Fruit fly (Drosophila melanogaster) whole organism, embryonic: Measurements from ENCODE around the gene Ror.

ENCODE experiments used
- CG10209 ChIP-seq: fragments of 200-800 bp; sonication (Bioruptor generic); optimal IDR thresholded peaks from 3 replicates; lab custom pipeline; 2017; ENCODE audit warnings: missing biosample characterization, mild to moderate bottlenecking, missing genetic modification characterization, missing genetic modification reagents
- CG11560 ChIP-seq: fragments of 200-800 bp; sonication (Bioruptor generic); IDR thresholded peaks from 3 replicates; pipeline ENCODE4 v1.3.6; 2022; ENCODE audit warnings: missing biosample characterization, missing genetic modification characterization
- CG12391 ChIP-seq: fragments of 200-800 bp; sonication (Bioruptor generic); optimal IDR thresholded peaks from 3 replicates; lab custom pipeline; 2018; ENCODE audit warnings: missing biosample characterization, mild to moderate bottlenecking, missing genetic modification characterization, moderate library complexity
- CG16813 ChIP-seq: fragments of 200-800 bp; sonication (Bioruptor generic); IDR thresholded peaks from 3 replicates; pipeline ENCODE4 v1.3.6; 2022; ENCODE audit warnings: missing biosample characterization, missing genetic modification characterization; ENCODE audit not compliant: partially characterized antibody
- CG17568 ChIP-seq: fragments of 200-800 bp; sonication (Bioruptor generic); optimal IDR thresholded peaks from 2 replicates; lab custom pipeline; 2018; ENCODE audit warnings: missing biosample characterization, mild to moderate bottlenecking, missing genetic modification characterization, moderate library complexity
- CG18599 ChIP-seq: fragments of 200-800 bp; sonication (Bioruptor generic); optimal IDR thresholded peaks from 3 replicates; lab custom pipeline; 2017; ENCODE audit warnings: missing biosample characterization, missing genetic modification characterization, mild to moderate bottlenecking, moderate library complexity, missing genetic modification reagents
- CG30403 ChIP-seq: fragments of 200-800 bp; sonication (Bioruptor generic); optimal IDR thresholded peaks from 3 replicates; lab custom pipeline; 2016; ENCODE audit warnings: missing biosample characterization, missing genetic modification characterization
- CG31441 ChIP-seq: fragments of 200-800 bp; sonication (Bioruptor generic); IDR thresholded peaks from 2 replicates; pipeline ENCODE4 v1.3.6; 2022; ENCODE audit warnings: missing biosample characterization, missing genetic modification characterization
- CG3726 ChIP-seq: fragments of 200-800 bp; sonication (Bioruptor generic); IDR thresholded peaks from 3 replicates; pipeline ENCODE4, ENCODE4 v1.3.6; 2022; ENCODE audit warnings: missing biosample characterization, missing genetic modification characterization
- CG3838 ChIP-seq: fragments of 200-800 bp; sonication (Bioruptor generic); optimal IDR thresholded peaks from 3 replicates; lab custom pipeline; 2016; ENCODE audit warnings: missing biosample characterization, missing genetic modification characterization
- CG4404 ChIP-seq: fragments of 200-800 bp; sonication (Bioruptor generic); IDR thresholded peaks from 2 replicates; pipeline ENCODE4 v1.3.6; 2022; ENCODE audit warnings: missing biosample characterization, missing genetic modification characterization
- CG4617 ChIP-seq: fragments of 200-800 bp; sonication (Bioruptor generic); optimal IDR thresholded peaks from 3 replicates; lab custom pipeline; 2016; ENCODE audit warnings: missing biosample characterization, missing genetic modification characterization, borderline replicate concordance
- CG5180 ChIP-seq: fragments of 200-800 bp; sonication (Bioruptor generic); optimal IDR thresholded peaks from 3 replicates; lab custom pipeline; 2017; ENCODE audit warnings: missing biosample characterization, missing genetic modification characterization, mild to moderate bottlenecking, moderate library complexity, missing genetic modification reagents
- CG5245 ChIP-seq: fragments of 200-800 bp; sonication (Bioruptor generic); optimal IDR thresholded peaks from 3 replicates; lab custom pipeline; 2016; ENCODE audit warnings: missing biosample characterization, missing genetic modification characterization
- CG7357 ChIP-seq: fragments of 200-800 bp; sonication (Bioruptor generic); IDR thresholded peaks from 3 replicates; pipeline ENCODE4 v1.3.6; 2022; ENCODE audit warnings: missing biosample characterization, missing genetic modification characterization
- Dbx ChIP-seq: fragments of 200-800 bp; sonication (Bioruptor generic); IDR thresholded peaks from 3 replicates; pipeline ENCODE4 v1.3.6; 2022; ENCODE audit warnings: missing biosample characterization, missing genetic modification characterization
- Doc2 ChIP-seq: fragments of 200-800 bp; sonication (Bioruptor generic); IDR thresholded peaks from 2 replicates; pipeline ENCODE4 v1.3.6; 2022; ENCODE audit warnings: missing biosample characterization, missing genetic modification characterization
- ERR ChIP-seq: fragments of 200-800 bp; sonication (Bioruptor generic); optimal IDR thresholded peaks from 2 replicates; lab custom pipeline; 2016; ENCODE audit warnings: missing biosample characterization, missing genetic modification characterization
- Eip74EF ChIP-seq, 2 experiments: fragments of 200-800 bp in 1 of 2; fragments of >200 bp in 1 of 2; sonication (Bioruptor generic) in 1 of 2; optimal IDR thresholded peaks; 2 replicates each; lab custom pipeline; 2017 to 2019; ENCODE audit warnings: missing biosample characterization in 2 of 2, missing genetic modification characterization in 2 of 2, mild to moderate bottlenecking in 1 of 2, moderate library complexity in 1 of 2
- HLH54F ChIP-seq: fragments of 200-800 bp; sonication (Bioruptor generic); optimal IDR thresholded peaks from 3 replicates; lab custom pipeline; 2016; ENCODE audit warnings: missing biosample characterization, missing genetic modification characterization
- Hr78 ChIP-seq, 2 experiments: fragments of 200-800 bp in 1 of 2; fragments of >200 bp in 1 of 2; sonication (Bioruptor generic) in 1 of 2; optimal IDR thresholded peaks; 2 replicates each; lab custom pipeline; 2017 to 2019; ENCODE audit warnings: missing biosample characterization in 2 of 2, missing genetic modification characterization in 2 of 2, mild to moderate bottlenecking in 1 of 2, moderate library complexity in 1 of 2
- Ptx1 ChIP-seq: fragments of 200-800 bp; sonication (Bioruptor generic); IDR thresholded peaks from 2 replicates; pipeline ENCODE4 v1.3.6; 2022; ENCODE audit warnings: missing biosample characterization, missing genetic modification characterization
- Side ChIP-seq: fragments of 200-800 bp; sonication (Bioruptor generic); optimal IDR thresholded peaks from 2 replicates; lab custom pipeline; 2016; ENCODE audit warnings: missing biosample characterization, missing genetic modification characterization
- Ssrp ChIP-seq: fragments of 200-800 bp; sonication (Bioruptor generic); optimal IDR thresholded peaks from 2 replicates; lab custom pipeline; 2018; ENCODE audit warnings: missing biosample characterization, mild to moderate bottlenecking, missing genetic modification characterization, moderate library complexity
- ara ChIP-seq: fragments of 200-800 bp; sonication (Bioruptor generic); IDR thresholded peaks from 2 replicates; pipeline ENCODE4 v1.3.6; 2022; ENCODE audit warnings: missing biosample characterization, missing genetic modification characterization
- az2 ChIP-seq: fragments of 200-800 bp; sonication (Bioruptor generic); optimal IDR thresholded peaks from 3 replicates; lab custom pipeline; 2016; ENCODE audit warnings: missing biosample characterization, missing genetic modification characterization
- bbx ChIP-seq: fragments of 200-800 bp; sonication (Bioruptor generic); IDR thresholded peaks from 2 replicates; pipeline ENCODE4 v1.3.6; 2022; ENCODE audit warnings: missing biosample characterization, missing genetic modification characterization; ENCODE audit not compliant: partially characterized antibody
- br ChIP-seq: fragments of >200 bp; optimal IDR thresholded peaks from 2 replicates; lab custom pipeline; 2017
- btn ChIP-seq: fragments of 200-800 bp; sonication (Bioruptor generic); optimal IDR thresholded peaks from 2 replicates; lab custom pipeline; 2016; ENCODE audit warnings: missing biosample characterization, missing genetic modification characterization
- caup ChIP-seq: fragments of 200-800 bp; sonication (Bioruptor generic); optimal IDR thresholded peaks from 3 replicates; lab custom pipeline; 2017; ENCODE audit warnings: missing biosample characterization, mild to moderate bottlenecking, missing genetic modification characterization, moderate library complexity; ENCODE audit not compliant: severe bottlenecking
- da ChIP-seq: fragments of 200-800 bp; sonication (Bioruptor generic); optimal IDR thresholded peaks from 2 replicates; lab custom pipeline; 2016; ENCODE audit warnings: missing biosample characterization, missing genetic modification characterization
- dati ChIP-seq: fragments of 200-800 bp; sonication (Bioruptor generic); IDR thresholded peaks from 2 replicates; pipeline ENCODE4 v1.3.6; 2022; ENCODE audit warnings: missing biosample characterization, missing genetic modification characterization
- eve ChIP-seq, 2 experiments: fragments of >200 bp; optimal IDR thresholded peaks; 2 replicates each; lab custom pipeline; 2017; ENCODE audit warnings: missing biosample characterization in 2 of 2, missing genetic modification characterization in 2 of 2
- eyg ChIP-seq: fragments of 200-800 bp; sonication (Bioruptor generic); optimal IDR thresholded peaks from 3 replicates; lab custom pipeline; 2016; ENCODE audit warnings: missing biosample characterization, missing genetic modification characterization
- fd96Cb ChIP-seq: fragments of 200-800 bp; sonication (Bioruptor generic); optimal IDR thresholded peaks from 2 replicates; lab custom pipeline; 2018; ENCODE audit warnings: missing biosample characterization, mild to moderate bottlenecking, missing genetic modification characterization, moderate library complexity
- gsb ChIP-seq: fragments of 200-800 bp; sonication (Bioruptor generic); IDR thresholded peaks from 2 replicates; pipeline ENCODE4 v1.3.6; 2022; ENCODE audit warnings: missing biosample characterization, missing genetic modification characterization
- kay ChIP-seq: fragments of 200-800 bp; sonication (Bioruptor generic); optimal IDR thresholded peaks from 2 replicates; lab custom pipeline; 2016; ENCODE audit warnings: missing biosample characterization, missing genetic modification characterization
- lola ChIP-seq, 3 experiments: fragments of >200 bp in 2 of 3; fragments of 200-800 bp in 1 of 3; sonication (Bioruptor generic) in 1 of 3; optimal IDR thresholded peaks; 2 replicates each; lab custom pipeline; 2017 to 2019; ENCODE audit warnings: missing biosample characterization in 3 of 3, missing genetic modification characterization in 3 of 3, mild to moderate bottlenecking in 1 of 3, moderate library complexity in 1 of 3
- p53 ChIP-seq: fragments of 200-800 bp; sonication (Bioruptor generic); optimal IDR thresholded peaks from 2 replicates; lab custom pipeline; 2016; ENCODE audit warnings: missing biosample characterization, missing genetic modification characterization
- pb ChIP-seq: fragments of 200-800 bp; sonication (Bioruptor generic); optimal IDR thresholded peaks from 3 replicates; lab custom pipeline; 2016; ENCODE audit warnings: missing biosample characterization, missing genetic modification characterization
- pho ChIP-seq: fragments of 200-800 bp; sonication (Bioruptor generic); optimal IDR thresholded peaks from 2 replicates; lab custom pipeline; 2016; ENCODE audit warnings: missing biosample characterization, missing genetic modification characterization
- pum ChIP-seq: fragments of 200-800 bp; sonication (Bioruptor generic); optimal IDR thresholded peaks from 2 replicates; lab custom pipeline; 2016; ENCODE audit warnings: missing biosample characterization, missing genetic modification characterization
- pzg ChIP-seq: fragments of 200-800 bp; sonication (Bioruptor generic); optimal IDR thresholded peaks from 3 replicates; lab custom pipeline; 2018; ENCODE audit warnings: missing biosample characterization, mild to moderate bottlenecking, missing genetic modification characterization, moderate library complexity
- ro ChIP-seq: fragments of 200-800 bp; sonication (Bioruptor generic); IDR thresholded peaks from 2 replicates; pipeline ENCODE4 v1.3.6; 2022; ENCODE audit warnings: missing biosample characterization, missing genetic modification characterization
- sc ChIP-seq, 3 experiments: fragments of >200 bp in 2 of 3; fragments of 200-800 bp in 1 of 3; sonication (Bioruptor generic) in 1 of 3; optimal IDR thresholded peaks; 2 replicates in 2 of 3; 3 replicates in 1 of 3; lab custom pipeline; 2017; ENCODE audit warnings: mild to moderate bottlenecking in 1 of 3, missing biosample characterization in 1 of 3, missing genetic modification characterization in 1 of 3, missing genetic modification reagents in 1 of 3
- sna ChIP-seq: fragments of 200-800 bp; sonication (Bioruptor generic); IDR thresholded peaks from 2 replicates; pipeline ENCODE4 v1.3.6; 2022; ENCODE audit warnings: missing biosample characterization, missing genetic modification characterization; ENCODE audit not compliant: partially characterized antibody
- sqz ChIP-seq: fragments of 200-800 bp; sonication (Bioruptor generic); optimal IDR thresholded peaks from 3 replicates; lab custom pipeline; 2018; ENCODE audit warnings: missing biosample characterization, mild to moderate bottlenecking, missing genetic modification characterization
- vnd ChIP-seq: fragments of 200-800 bp; sonication (Bioruptor generic); IDR thresholded peaks from 3 replicates; pipeline ENCODE4 v1.3.6; 2022; ENCODE audit warnings: missing biosample characterization, missing genetic modification characterization; ENCODE audit not compliant: partially characterized antibody
- z ChIP-seq: fragments of 200-800 bp; sonication (Bioruptor generic); IDR thresholded peaks from 3 replicates; pipeline ENCODE4 v1.3.6; 2022; ENCODE audit warnings: missing biosample characterization, missing genetic modification characterization

Ror gene

DNA sequence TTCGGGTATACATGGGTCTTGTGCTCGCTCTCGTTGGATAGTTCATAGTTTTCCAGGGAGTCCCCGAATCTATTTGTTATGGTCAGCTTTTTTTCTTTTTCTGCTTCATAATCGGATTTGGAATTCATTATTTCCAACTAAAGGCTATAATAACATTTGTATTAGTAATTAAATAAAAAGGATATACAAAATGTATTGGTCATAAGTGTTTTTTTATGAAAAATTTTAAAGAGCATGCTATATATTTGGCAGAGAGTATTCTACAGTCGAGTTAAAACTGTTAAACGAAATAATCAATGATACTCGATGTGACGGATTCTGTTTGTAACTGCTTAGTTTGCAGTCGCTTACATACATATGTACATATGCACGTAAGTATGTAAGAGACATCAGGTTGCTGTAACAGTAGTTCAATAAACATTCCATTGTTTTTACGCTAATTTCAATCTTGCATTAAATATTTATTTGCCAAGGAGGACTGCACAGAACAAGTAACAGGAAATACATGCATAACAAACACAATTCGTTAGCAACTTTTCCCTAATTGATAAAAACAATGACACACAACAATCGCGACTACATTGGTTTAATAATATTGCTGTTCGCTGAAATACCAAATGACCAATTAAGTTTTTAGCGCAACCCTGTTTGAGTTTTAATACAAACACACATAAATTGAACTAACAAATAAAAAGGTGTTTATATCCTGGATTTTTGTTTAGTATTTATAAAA, 47.6 kb downstream of the Ror start (continued):
- no peak for TF ChIP-seq pzg (GFP tag; lab: Kevin White, UChicago)
- no peak for TF ChIP-seq HLH54F (GFP tag; lab: Kevin White, UChicago)
- TF ChIP-seq Dbx (GFP tag; lab: Robert Waterston, UW), result no peak
- TF ChIP-seq Doc2, result no peak
- no peak for TF ChIP-seq pum
- TF ChIP-seq CG16813 (GFP tag; lab: Robert Waterston, UW), result no peak
- TF ChIP-seq CG4404 (GFP tag; lab: Robert Waterston, UW), result no peak
- TF ChIP-seq eyg (GFP tag; lab: Kevin White, UChicago), result no peak
- TF ChIP-seq az2 (GFP tag; lab: Kevin White, UChicago), result no peak
- TF ChIP-seq sna (GFP tag; lab: Robert Waterston, UW), result no peak
- TF ChIP-seq caup (GFP tag; lab: Kevin White, UChicago), result no peak
- no peak for TF ChIP-seq p53 (GFP tag; lab: Kevin White, UChicago)
- TF ChIP-seq gsb (GFP tag; lab: Robert Waterston, UW), result no peak
- TF ChIP-seq Ssrp (tag; lab: Kevin White, UChicago), result peak; percentile 17
- TF ChIP-seq ara, result no peak
- TF ChIP-seq br, result no peak
- no peak for TF ChIP-seq sqz (GFP tag; lab: Kevin White, UChicago)
- no peak for TF ChIP-seq sc (optimal IDR thresholded peaks at IDR 0.05; lab: Kevin White, UChicago)
- no peak for TF ChIP-seq sc (GFP tag; optimal IDR thresholded peaks at IDR 0.05; lab: Kevin White, UChicago)
- peak in 1 of 2 experiments; percentile 41 for TF ChIP-seq eve (GFP tag; optimal IDR thresholded peaks at IDR 0.05; lab: Kevin White, UChicago)
- no peak for TF ChIP-seq CG31441 (GFP tag; lab: Robert Waterston, UW)
- peak; percentile 9 for TF ChIP-seq fd96Cb (tag; lab: Kevin White, UChicago)
- TF ChIP-seq ERR, result no peak
- no peak for TF ChIP-seq ro (GFP tag; lab: Robert Waterston, UW)
- TF ChIP-seq CG5245 (GFP tag; lab: Kevin White, UChicago), result no peak
- TF ChIP-seq CG3838 (GFP tag; lab: Kevin White, UChicago), result no peak
- TF ChIP-seq CG5180 (GFP tag; lab: Kevin White, UChicago), result no peak
- no peak for TF ChIP-seq lola (GFP tag; optimal IDR thresholded peaks at IDR 0.05; lab: Kevin White, UChicago)
- TF ChIP-seq btn (GFP tag; lab: Kevin White, UChicago), result no peak
- TF ChIP-seq CG18599 (GFP tag; lab: Kevin White, UChicago), result no peak
- no peak for TF ChIP-seq CG10209
- no peak for TF ChIP-seq pb (GFP tag; lab: Kevin White, UChicago)
- TF ChIP-seq CG3726 (GFP tag; lab: Robert Waterston, UW), result no peak
- peak; percentile 23 for TF ChIP-seq CG12391 (tag; lab: Kevin White, UChicago)
- TF ChIP-seq Side (GFP tag; lab: Kevin White, UChicago), result no peak
- no peak for TF ChIP-seq kay (GFP tag; lab: Kevin White, UChicago)
- TF ChIP-seq da, result no peak
- no peak for TF ChIP-seq Ptx1
- peak; percentile 77 for TF ChIP-seq CG4617 (GFP tag; lab: Kevin White, UChicago)
- TF ChIP-seq CG11560 (tag; lab: Robert Waterston, UW), result no peak
- no peak for TF ChIP-seq Hr78 (GFP tag; optimal IDR thresholded peaks at IDR 0.05; lab: Kevin White, UChicago)
- no peak for TF ChIP-seq vnd (GFP tag; lab: Robert Waterston, UW)
- no peak for TF ChIP-seq CG30403 (GFP tag; lab: Kevin White, UChicago)
- TF ChIP-seq z (GFP tag; lab: Robert Waterston, UW), result no peak
- TF ChIP-seq pho (GFP tag; lab: Kevin White, UChicago), result no peak
- TF ChIP-seq dati (GFP tag; lab: Robert Waterston, UW), result no peak
- TF ChIP-seq Eip74EF (GFP tag; optimal IDR thresholded peaks at IDR 0.05; lab: Kevin White, UChicago), result no peak
- TF ChIP-seq bbx, result no peak
- peak; percentile 8 for TF ChIP-seq CG17568 (GFP tag; lab: Kevin White, UChicago)
- no peak for TF ChIP-seq CG7357 (GFP tag; lab: Robert Waterston, UW)
